Worm (Caenorhabditis elegans) whole organism, midembryonic: ENCODE results near the gene T27A10.2.

Experiments
- T22C8.4 ChIP-seq: fragments of 200-800 bp; sonication (Bioruptor generic); IDR thresholded peaks from 2 replicates; pipeline ENCODE4 v1.3.6; 2022; ENCODE audit warnings: missing genetic modification characterization, missing compliant biosample characterization
- cog-1 ChIP-seq: sonication (generic microtip); optimal IDR thresholded peaks from 2 replicates; lab custom pipeline; 2016; ENCODE audit warnings: missing genetic modification characterization, missing compliant biosample characterization
- flt-1 ChIP-seq: fragments of 200-800 bp; sonication (Bioruptor generic); IDR thresholded peaks from 2 replicates; pipeline ENCODE4 v1.3.6; 2022; ENCODE audit warnings: missing genetic modification characterization, missing compliant biosample characterization
- klf-2 ChIP-seq: fragments of 200-800 bp; sonication (Bioruptor generic); conservative IDR thresholded peaks from 2 replicates; pipeline ENCODE4 v1.3.6; 2022; ENCODE audit warnings: missing genetic modification reagents, missing genetic modification characterization, missing compliant biosample characterization
- med-1 ChIP-seq: sonication (generic microtip); optimal IDR thresholded peaks from 2 replicates; lab custom pipeline; 2017; ENCODE audit warnings: missing genetic modification characterization, mild to moderate bottlenecking, missing compliant biosample characterization, antibody characterized with exemption, missing genetic modification reagents; ENCODE audit not compliant: insufficient read depth
- ref-1 ChIP-seq: fragments of 200-800 bp; sonication (Bioruptor generic); conservative IDR thresholded peaks from 2 replicates; pipeline ENCODE4 v1.3.6; 2022; ENCODE audit warnings: missing genetic modification reagents, missing genetic modification characterization, missing compliant biosample characterization
- tab-1 ChIP-seq: fragments of 200-800 bp; sonication (Bioruptor generic); IDR thresholded peaks from 2 replicates; pipeline ENCODE4 v1.3.6; 2022; ENCODE audit warnings: missing genetic modification characterization, missing compliant biosample characterization
- ztf-23 ChIP-seq: fragments of 200-800 bp; sonication (Bioruptor generic); IDR thresholded peaks from 2 replicates; pipeline ENCODE4 v1.3.6; 2022; ENCODE audit warnings: missing genetic modification reagents, missing genetic modification characterization, missing compliant biosample characterization
- ztf-29 ChIP-seq: fragments of 200-800 bp; sonication (Bioruptor generic); IDR thresholded peaks from 2 replicates; pipeline ENCODE4 v1.3.6; 2022; ENCODE audit warnings: missing genetic modification reagents, missing genetic modification characterization, missing compliant biosample characterization

ce11 chrX:3547828-3548227, 37.9 kb upstream of the T27A10.2 start:
- TF ChIP-seq flt-1: no peak
- no peak for TF ChIP-seq klf-2 (GFP tag; lab: Robert Waterston, UW)
- no peak for TF ChIP-seq ref-1 (GFP tag; lab: Robert Waterston, UW)
- no peak for TF ChIP-seq T22C8.4 (GFP tag; lab: Robert Waterston, UW)
- no peak for TF ChIP-seq med-1
- no peak for TF ChIP-seq tab-1 (GFP tag; lab: Robert Waterston, UW)
- TF ChIP-seq cog-1 (tag; lab: Kevin White, UChicago): no peak
- TF ChIP-seq ztf-23 (GFP tag; lab: Robert Waterston, UW): no peak
- no peak for TF ChIP-seq ztf-29
